Worm (Caenorhabditis elegans): Measurements from ENCODE around the gene sre-37.

sre-37 gene

ce11 chrII:12456633-12457032 lies 9.0 kb upstream of the sre-37 start, which contains the start of gene sre-32:
Gene sre-32, minus strand, starts transcription at chrII:12456733.
- TF ChIP-seq zag-1 (tag; optimal IDR thresholded peaks at IDR 0.05) = no peak
- TF ChIP-seq nfya-1 (tag; optimal IDR thresholded peaks at IDR 0.05; ENCODE audit: insufficient read depth) = no peak
- no peak for TF ChIP-seq ceh-28 (tag; optimal IDR thresholded peaks at IDR 0.05)
- no peak for TF ChIP-seq nhr-43 (tag; optimal IDR thresholded peaks at IDR 0.05; ENCODE audit: poor library complexity, severe bottlenecking)
- no peak for TF ChIP-seq ceh-9 (tag; optimal IDR thresholded peaks at IDR 0.05)
- no peak for TF ChIP-seq tbx-2 (tag; optimal IDR thresholded peaks at IDR 0.05)
- TF ChIP-seq unc-62 (GFP tag; optimal IDR thresholded peaks at IDR 0.05) = no peak

DNA sequence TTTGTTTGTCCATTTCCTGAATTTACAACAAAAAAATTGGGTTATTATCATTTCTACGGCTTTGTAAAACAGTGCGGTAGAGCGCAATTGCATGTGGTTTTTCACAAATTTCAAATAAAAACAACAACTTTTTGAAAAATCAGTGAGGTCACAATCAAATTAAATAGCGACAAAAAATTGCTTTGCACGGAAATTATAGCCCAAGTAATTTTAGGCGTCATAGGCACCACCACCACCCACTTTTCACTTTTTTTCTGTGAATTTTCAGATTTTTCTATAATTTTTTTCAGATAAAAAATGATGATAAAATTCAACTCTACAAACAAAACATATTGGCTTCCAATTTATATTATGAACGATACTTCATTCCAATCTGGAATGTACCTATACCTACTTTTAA lies 8.4 kb upstream of the sre-37 start, which contains the start of gene sre-38:
sre-38 (plus strand) TSS at position 301 of the 400 bp plus-strand sequence.
- TF ChIP-seq lin-39 (tag; optimal IDR thresholded peaks at IDR 0.05) (no peak), nfya-1 (tag; optimal IDR thresholded peaks at IDR 0.05; ENCODE audit: insufficient read depth) (no peak), fos-1 (tag; optimal IDR thresholded peaks at IDR 0.05) (no peak), nhr-23 (tag; optimal IDR thresholded peaks at IDR 0.05) (no peak)

DNA sequence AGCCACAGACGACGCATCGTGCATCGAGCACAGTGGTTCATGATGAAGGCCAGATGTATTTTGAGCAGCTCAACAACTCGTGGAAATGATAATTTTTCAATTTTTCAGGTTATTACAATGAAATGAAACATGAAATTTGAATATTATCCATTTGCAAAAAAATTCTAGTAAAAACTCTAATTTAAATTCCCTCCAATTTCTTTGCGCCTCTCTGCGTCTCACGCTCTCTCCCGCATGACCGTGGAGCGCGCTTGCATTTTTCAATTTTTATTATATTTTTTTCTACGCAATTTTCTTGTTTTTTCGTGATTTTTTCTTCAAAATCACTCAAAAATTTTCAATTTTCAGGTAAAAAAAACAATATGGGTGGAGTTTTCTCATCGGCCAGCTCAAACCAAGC lies 6.2 kb upstream of the sre-37 start, which contains the start of gene tag-281:
tag-281 (plus strand) TSS at position 340 of the 400 bp plus-strand sequence.
- TF ChIP-seq pqm-1 (tag; optimal IDR thresholded peaks at IDR 0.05) = peak; percentile 53
- TF ChIP-seq skn-1 (tag; optimal IDR thresholded peaks at IDR 0.05) = peak; percentile 52
- TF ChIP-seq jun-1 (tag; optimal IDR thresholded peaks at IDR 0.05) = peak; percentile 52
- peak; percentile 52 for TF ChIP-seq ceh-28 (tag; optimal IDR thresholded peaks at IDR 0.05)
- no peak for TF ChIP-seq eor-1 (tag; optimal IDR thresholded peaks at IDR 0.05)
- peak; percentile 44 for TF ChIP-seq ceh-82 (tag; optimal IDR thresholded peaks at IDR 0.05)
- peak; percentile 92 for TF ChIP-seq lin-15B (tag; optimal IDR thresholded peaks at IDR 0.05)
- TF ChIP-seq fkh-10 (GFP tag; optimal IDR thresholded peaks at IDR 0.05) = peak; percentile 33
- peak; percentile 52 for TF ChIP-seq egl-5 (tag; optimal IDR thresholded peaks at IDR 0.05)
- peak; percentile 91 for TF ChIP-seq nhr-23 (tag; optimal IDR thresholded peaks at IDR 0.05)
- TF ChIP-seq snpc-4 (tag; optimal IDR thresholded peaks at IDR 0.05) = peak; percentile 69
- TF ChIP-seq R02D3.7 (tag; optimal IDR thresholded peaks at IDR 0.05) = peak; percentile 72
- no peak for TF ChIP-seq ztf-4 (tag; optimal IDR thresholded peaks at IDR 0.05)
- peak; percentile 90 for TF ChIP-seq nfya-1 (tag; optimal IDR thresholded peaks at IDR 0.05; ENCODE audit: insufficient read depth)
- TF ChIP-seq nhr-77 (tag; optimal IDR thresholded peaks at IDR 0.05) = no peak
- peak; percentile 22 for TF ChIP-seq hmg-11 (tag; optimal IDR thresholded peaks at IDR 0.05)
- TF ChIP-seq ceh-16 (tag; optimal IDR thresholded peaks at IDR 0.05) = no peak
- peak; percentile 6 for TF ChIP-seq tbx-2 (tag; optimal IDR thresholded peaks at IDR 0.05)
- TF ChIP-seq pha-4 (tag; optimal IDR thresholded peaks at IDR 0.05) = peak; percentile 87
- peak; percentile 49 for TF ChIP-seq lin-39 (tag; optimal IDR thresholded peaks at IDR 0.05)
- no peak for TF ChIP-seq nhr-12 (tag; optimal IDR thresholded peaks at IDR 0.05)

DNA sequence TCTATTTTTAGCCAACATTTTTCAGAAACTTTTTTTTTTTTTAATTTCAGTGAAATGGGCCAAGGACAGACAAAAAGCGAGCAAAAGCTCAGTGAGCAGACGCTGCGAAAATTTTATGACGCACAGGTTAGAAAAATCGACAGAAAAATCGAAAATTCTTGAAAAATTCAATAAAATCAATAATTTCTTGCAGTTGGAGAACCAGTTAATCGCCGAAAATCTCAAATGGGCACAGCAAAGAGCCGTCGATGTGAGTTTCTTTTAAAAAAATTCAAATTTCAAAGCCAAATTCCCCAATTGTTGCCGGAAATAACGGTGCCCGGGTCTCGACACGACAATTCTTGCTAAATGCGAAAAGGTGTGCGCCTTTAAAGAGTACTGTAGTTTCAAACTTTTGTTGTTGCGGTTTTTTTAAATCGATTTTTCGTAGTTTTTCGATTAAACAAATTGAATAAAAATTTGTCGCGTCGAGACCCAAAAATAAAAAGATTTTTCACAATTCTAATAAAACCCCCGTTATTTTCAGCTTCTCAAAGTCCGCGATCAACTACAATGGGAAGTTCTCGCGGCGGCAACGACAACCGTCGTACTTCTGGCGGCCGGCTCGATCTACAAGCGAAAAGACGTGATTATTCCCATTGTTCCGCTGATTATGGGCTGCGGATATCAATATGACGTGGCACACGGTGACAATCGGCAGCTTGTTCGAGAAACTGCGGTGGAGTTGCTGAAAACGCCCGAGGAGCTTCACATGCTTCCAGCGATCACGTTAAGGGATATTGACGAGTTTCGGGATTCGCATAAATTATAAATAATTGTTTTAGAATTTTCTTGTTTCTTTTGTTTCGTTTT lies 4.8 kb upstream of the sre-37 start, which contains the start of gene tag-280:
tag-280 (plus strand) TSS at position 51 of the 852 bp plus-strand sequence.
- TF ChIP-seq egl-5 (tag; optimal IDR thresholded peaks at IDR 0.05) (no peak), nhr-43 (tag; optimal IDR thresholded peaks at IDR 0.05; ENCODE audit: poor library complexity, severe bottlenecking) (no peak), ztf-11 (tag; optimal IDR thresholded peaks at IDR 0.05) (no peak), ZK546.5 (tag; optimal IDR thresholded peaks at IDR 0.05) (no peak), fkh-2 (tag; optimal IDR thresholded peaks at IDR 0.05) (no peak), eor-1 (tag; optimal IDR thresholded peaks at IDR 0.05) (no peak), nhr-25 (tag; optimal IDR thresholded peaks at IDR 0.05) (no peak), jun-1 (tag; optimal IDR thresholded peaks at IDR 0.05) (no peak), pqm-1 (tag; optimal IDR thresholded peaks at IDR 0.05) (no peak), tbx-2 (tag; optimal IDR thresholded peaks at IDR 0.05) (no peak), fos-1 (tag; optimal IDR thresholded peaks at IDR 0.05) (no peak), elt-3 (tag; optimal IDR thresholded peaks at IDR 0.05) (no peak), daf-12 (tag; optimal IDR thresholded peaks at IDR 0.05) (no peak), egl-27 (tag; optimal IDR thresholded peaks at IDR 0.05) (no peak), nhr-11 (tag; optimal IDR thresholded peaks at IDR 0.05) (no peak), ceh-28 (tag; optimal IDR thresholded peaks at IDR 0.05) (no peak)

Measured in whole organism, L3 larva.